Fruit fly (Drosophila melanogaster) whole organism, pupa: ENCODE results near the gene Rbf.

Experiments
- CG10348 ChIP-seq: fragments of 200-800 bp; sonication (Bioruptor generic); IDR thresholded peaks from 2 replicates; pipeline ENCODE4 v1.3.6; 2022; ENCODE audit warnings: missing biosample characterization, missing genetic modification characterization
- CG12605 ChIP-seq: fragments of 200-800 bp; sonication (Bioruptor generic); IDR thresholded peaks from 2 replicates; pipeline ENCODE4 v1.3.6; 2022; ENCODE audit warnings: missing biosample characterization, missing genetic modification characterization
- CG13204 ChIP-seq: fragments of 200-800 bp; sonication (Bioruptor generic); optimal IDR thresholded peaks from 2 replicates; lab custom pipeline; 2018; ENCODE audit warnings: missing biosample characterization, mild to moderate bottlenecking, missing genetic modification characterization, moderate library complexity
- CG14655 ChIP-seq: fragments of 200-800 bp; sonication (Bioruptor generic); optimal IDR thresholded peaks from 3 replicates; lab custom pipeline; 2017; ENCODE audit warnings: mild to moderate bottlenecking, missing biosample characterization, missing genetic modification reagents, missing genetic modification characterization
- CG15710 ChIP-seq: fragments of 200-800 bp; sonication (Bioruptor generic); optimal IDR thresholded peaks from 2 replicates; lab custom pipeline; 2018; ENCODE audit warnings: missing biosample characterization, mild to moderate bottlenecking, missing genetic modification characterization, moderate library complexity
- CG17806 ChIP-seq: fragments of 200-800 bp; sonication (Bioruptor generic); optimal IDR thresholded peaks from 2 replicates; lab custom pipeline; 2018; ENCODE audit warnings: missing biosample characterization, mild to moderate bottlenecking, missing genetic modification characterization, moderate library complexity
- CG32121 ChIP-seq: fragments of 200-800 bp; sonication (Bioruptor generic); IDR thresholded peaks from 2 replicates; pipeline ENCODE4 v1.3.6; 2022; ENCODE audit warnings: missing biosample characterization, missing genetic modification characterization
- CG34367 ChIP-seq: fragments of 200-800 bp; sonication (Bioruptor generic); optimal IDR thresholded peaks from 2 replicates; lab custom pipeline; 2018; ENCODE audit warnings: missing biosample characterization, mild to moderate bottlenecking, missing genetic modification characterization
- CG4496 ChIP-seq: fragments of 200-800 bp; sonication (Bioruptor generic); IDR thresholded peaks from 3 replicates; pipeline ENCODE4 v1.3.6; 2022; ENCODE audit warnings: missing biosample characterization, missing genetic modification characterization
- CG8159 ChIP-seq: fragments of 200-800 bp; sonication (Bioruptor generic); optimal IDR thresholded peaks from 3 replicates; lab custom pipeline; 2018; ENCODE audit warnings: missing biosample characterization, mild to moderate bottlenecking, missing genetic modification characterization, moderate library complexity
- CG8301 ChIP-seq: fragments of 200-800 bp; sonication (Bioruptor generic); optimal IDR thresholded peaks from 2 replicates; lab custom pipeline; 2018; ENCODE audit warnings: missing biosample characterization, mild to moderate bottlenecking, missing genetic modification characterization
- CG9948 ChIP-seq: fragments of 200-800 bp; sonication (Bioruptor generic); optimal IDR thresholded peaks from 2 replicates; lab custom pipeline; 2018; ENCODE audit warnings: missing biosample characterization, mild to moderate bottlenecking, missing genetic modification characterization, moderate library complexity
- D1 ChIP-seq: fragments of 200-800 bp; sonication (Bioruptor generic); optimal IDR thresholded peaks from 2 replicates; lab custom pipeline; 2018; ENCODE audit warnings: missing biosample characterization, mild to moderate bottlenecking, missing genetic modification characterization, moderate library complexity
- EcR ChIP-seq: fragments of 200-800 bp; sonication (Bioruptor generic); optimal IDR thresholded peaks from 3 replicates; lab custom pipeline; 2019; ENCODE audit warnings: missing biosample characterization, missing genetic modification characterization, mild to moderate bottlenecking, moderate library complexity, missing genetic modification reagents
- Ets98B ChIP-seq: fragments of 200-800 bp; sonication (Bioruptor generic); IDR thresholded peaks from 2 replicates; pipeline ENCODE4 v1.3.6; 2022; ENCODE audit warnings: missing biosample characterization, missing genetic modification characterization
- Pif1A ChIP-seq: fragments of 200-800 bp; sonication (Bioruptor generic); optimal IDR thresholded peaks from 3 replicates; lab custom pipeline; 2016; ENCODE audit warnings: missing biosample characterization, missing genetic modification characterization
- Pif1B ChIP-seq: fragments of 200-800 bp; sonication (Bioruptor generic); optimal IDR thresholded peaks from 3 replicates; lab custom pipeline; 2016; ENCODE audit warnings: missing biosample characterization, missing genetic modification characterization
- Snoo ChIP-seq: fragments of 200-800 bp; sonication (Bioruptor generic); optimal IDR thresholded peaks from 3 replicates; lab custom pipeline; 2017; ENCODE audit warnings: missing biosample characterization, mild to moderate bottlenecking, missing genetic modification characterization, inconsistent platforms
- fd96Ca ChIP-seq: fragments of 200-800 bp; sonication (Bioruptor generic); IDR thresholded peaks from 3 replicates; pipeline ENCODE4 v1.3.6; 2022; ENCODE audit warnings: missing biosample characterization, missing genetic modification characterization
- gl ChIP-seq: fragments of 200-800 bp; sonication (Bioruptor generic); optimal IDR thresholded peaks from 2 replicates; lab custom pipeline; 2018; ENCODE audit warnings: missing biosample characterization, mild to moderate bottlenecking, missing genetic modification characterization
- rn ChIP-seq: fragments of 200-800 bp; sonication (Bioruptor generic); IDR thresholded peaks from 2 replicates; pipeline ENCODE4 v1.3.6; 2022; ENCODE audit warnings: missing biosample characterization, missing genetic modification characterization

Rbf gene

dm6 chrX:801157-801872 lies at the start of gene Rbf:
Gene Rbf (minus strand): TSS chrX:801479.
- TF ChIP-seq CG17806 (tag; lab: Kevin White, UChicago) (no peak), fd96Ca (GFP tag; lab: Robert Waterston, UW) (no peak), Pif1A (GFP tag; lab: Kevin White, UChicago) (no peak), CG4496 (GFP tag; lab: Robert Waterston, UW) (no peak), Snoo (tag; lab: Kevin White, UChicago) (no peak), CG14655 (GFP tag; lab: Kevin White, UChicago) (no peak), CG32121 (GFP tag; lab: Robert Waterston, UW) (no peak), gl (no peak), CG10348 (GFP tag; lab: Robert Waterston, UW) (no peak), CG15710 (no peak), Ets98B (GFP tag; lab: Robert Waterston, UW) (no peak), CG8301 (tag; lab: Kevin White, UChicago) (no peak), CG34367 (tag; lab: Kevin White, UChicago) (no peak), CG12605 (GFP tag; lab: Robert Waterston, UW) (no peak), D1 (tag; lab: Kevin White, UChicago) (no peak), rn (GFP tag; lab: Robert Waterston, UW) (no peak), CG9948 (no peak), CG13204 (GFP tag; lab: Kevin White, UChicago) (no peak), CG8159 (no peak), Pif1B (GFP tag; lab: Kevin White, UChicago) (no peak)

DNA sequence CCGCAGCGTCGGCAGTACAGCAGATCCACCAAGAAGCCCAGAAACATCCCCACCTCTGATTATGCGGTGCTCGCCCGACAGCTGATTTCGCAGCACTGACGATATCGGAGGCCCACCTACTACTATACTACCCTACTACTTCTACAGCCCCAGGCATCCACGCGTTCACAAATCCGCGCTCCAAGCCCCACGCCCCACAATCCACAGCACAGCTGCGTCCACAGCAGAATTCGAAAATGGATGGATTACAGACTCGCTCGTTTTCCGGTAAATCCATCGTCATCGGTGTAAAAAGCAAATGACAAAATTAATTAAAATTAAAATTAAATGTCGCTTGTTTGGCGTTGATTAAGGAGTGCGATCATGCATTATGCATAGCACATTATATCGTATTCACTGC lies 45.8 kb upstream of the Rbf start, which contains the start of gene CG3713:
Gene CG3713, minus strand, starts transcription at position 101 of the 400 bp plus-strand sequence.
- TF ChIP-seq CG13204 (GFP tag; lab: Kevin White, UChicago), result no peak
- TF ChIP-seq rn (GFP tag; lab: Robert Waterston, UW), result no peak
- TF ChIP-seq CG12605 (GFP tag; lab: Robert Waterston, UW), result no peak
- TF ChIP-seq CG10348 (GFP tag; lab: Robert Waterston, UW), result no peak
- no peak for TF ChIP-seq CG34367 (tag; lab: Kevin White, UChicago)
- no peak for TF ChIP-seq Pif1B (GFP tag; lab: Kevin White, UChicago)
- no peak for TF ChIP-seq EcR (GFP tag; lab: Kevin White, UChicago)
- no peak for TF ChIP-seq CG4496 (GFP tag; lab: Robert Waterston, UW)
- no peak for TF ChIP-seq D1 (tag; lab: Kevin White, UChicago)
- TF ChIP-seq Snoo (tag; lab: Kevin White, UChicago), result no peak
- no peak for TF ChIP-seq fd96Ca (GFP tag; lab: Robert Waterston, UW)
- no peak for TF ChIP-seq CG14655 (GFP tag; lab: Kevin White, UChicago)

dm6 chrX:844523-844922 lies 43.2 kb upstream of the Rbf start, which contains the start of gene CG14635:
Gene CG14635 (plus strand): TSS chrX:844823.
- TF ChIP-seq CG15710, result no peak
- no peak for TF ChIP-seq Ets98B (GFP tag; lab: Robert Waterston, UW)
- no peak for TF ChIP-seq CG32121 (GFP tag; lab: Robert Waterston, UW)
- no peak for TF ChIP-seq CG8159
- TF ChIP-seq CG9948, result no peak
- TF ChIP-seq CG4496 (GFP tag; lab: Robert Waterston, UW), result no peak
- TF ChIP-seq EcR (GFP tag; lab: Kevin White, UChicago), result no peak

- no peak for TF ChIP-seq rn (GFP tag; lab: Robert Waterston, UW)
- no peak for TF ChIP-seq fd96Ca (GFP tag; lab: Robert Waterston, UW)
- no peak for TF ChIP-seq CG15710
- TF ChIP-seq CG10348 (GFP tag; lab: Robert Waterston, UW), result no peak
- 0 out of 3 replicates have a peak, but pooled peaks have one; percentile 18 for TF ChIP-seq CG4496 (GFP tag; lab: Robert Waterston, UW)
- no peak for TF ChIP-seq CG32121 (GFP tag; lab: Robert Waterston, UW)
- TF ChIP-seq CG14655 (GFP tag; lab: Kevin White, UChicago), result peak; percentile 25
- no peak for TF ChIP-seq gl
- peak; percentile 9 for TF ChIP-seq CG8159
- no peak for TF ChIP-seq CG34367 (tag; lab: Kevin White, UChicago)
- TF ChIP-seq CG9948, result peak; percentile 5
- no peak for TF ChIP-seq Snoo (tag; lab: Kevin White, UChicago)
Observed at dm6 chrX:843489-843888, 42.2 kb upstream of the Rbf start.

dm6 chrX:841941-842340 lies 40.7 kb upstream of the Rbf start:
- TF ChIP-seq CG9948, result no peak
- TF ChIP-seq CG8159, result peak; percentile 11
- no peak for TF ChIP-seq EcR (GFP tag; lab: Kevin White, UChicago)

DNA sequence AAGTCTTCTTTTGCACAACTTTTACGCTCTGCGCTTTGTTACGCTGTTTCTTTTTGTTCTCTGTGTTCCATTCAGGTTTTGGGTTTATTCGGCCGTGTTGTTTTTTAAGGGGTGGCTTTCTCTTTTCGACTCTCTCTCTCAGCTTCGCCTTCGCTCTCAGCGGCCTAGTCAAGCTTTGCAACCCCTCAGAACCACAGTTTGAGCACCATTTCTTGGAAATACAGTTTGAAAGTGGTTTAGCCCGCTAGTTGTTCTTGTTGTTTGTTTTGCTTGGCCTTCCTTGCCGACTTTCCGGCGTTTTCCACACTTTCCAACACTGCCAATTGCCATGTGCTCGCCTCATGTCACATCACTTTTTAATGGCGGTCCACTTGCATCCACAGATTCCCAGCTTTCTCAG lies 39.8 kb upstream of the Rbf start:
- TF ChIP-seq CG8159, result no peak
- TF ChIP-seq CG14655 (GFP tag; lab: Kevin White, UChicago), result no peak
- TF ChIP-seq CG13204 (GFP tag; lab: Kevin White, UChicago), result no peak
- no peak for TF ChIP-seq Snoo (tag; lab: Kevin White, UChicago)
- TF ChIP-seq Pif1A (GFP tag; lab: Kevin White, UChicago), result no peak
- no peak for TF ChIP-seq fd96Ca (GFP tag; lab: Robert Waterston, UW)
- TF ChIP-seq Pif1B (GFP tag; lab: Kevin White, UChicago), result no peak
- TF ChIP-seq CG4496 (GFP tag; lab: Robert Waterston, UW), result no peak
- TF ChIP-seq, all 21 proteins: peak for 0
